Worm (Caenorhabditis elegans) whole organism, L4/young adult: Measurements from ENCODE around the gene egrh-2.

Source experiments
- W03F9.2 ChIP-seq: fragments of 150-350 bp; optimal IDR thresholded peaks from 2 replicates; lab custom pipeline; 2014; ENCODE audit warnings: missing biosample characterization, missing genetic modification characterization
- him-1 ChIP-seq: sonication (generic microtip); optimal IDR thresholded peaks from 2 replicates; lab custom pipeline; 2016; ENCODE audit warnings: missing genotype, missing genetic modification reagents, missing genetic modification characterization, missing compliant biosample characterization

DNA sequence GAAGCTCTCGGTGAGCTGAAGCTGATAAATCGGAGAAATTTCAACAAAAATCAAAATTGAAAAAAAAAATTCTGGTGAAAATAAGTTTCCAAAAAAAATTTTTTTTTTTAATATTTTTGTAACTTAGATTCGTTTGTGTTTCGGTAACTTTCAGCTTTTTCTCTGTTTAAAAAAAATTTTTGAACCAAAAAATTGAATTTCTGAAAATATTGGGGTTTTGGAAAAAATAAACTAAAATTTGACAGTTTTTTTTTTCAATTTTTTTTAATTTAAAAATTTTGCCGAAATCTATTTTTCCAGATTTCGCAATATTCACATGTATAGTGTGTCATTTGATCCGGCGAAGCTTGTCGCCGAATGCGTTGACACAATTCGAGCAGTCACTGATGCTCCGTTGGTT is 8.7 kb upstream of the egrh-2 start, which contains the start of gene Y55F3AM.5:
- TF ChIP-seq W03F9.2 (tag; lab: Kevin White, UChicago), result no peak
- TF ChIP-seq him-1 (tag; lab: Kevin White, UChicago), result no peak
